Worm (Caenorhabditis elegans) whole organism, L4 larva: ENCODE measurements around the gene C16C8.19.

Experiments
- ZK337.2 ChIP-seq: fragments of 200-800 bp; sonication (Bioruptor generic); IDR thresholded peaks from 2 replicates; pipeline ENCODE4 v1.3.6; 2022; ENCODE audit warnings: missing genetic modification reagents, missing genetic modification characterization, missing compliant biosample characterization
- ZK546.5 ChIP-seq, 2 experiments: sonication (generic microtip); optimal IDR thresholded peaks; 2 replicates each; lab custom pipeline; 2017; ENCODE audit warnings: missing biosample characterization in 2 of 2, missing genetic modification characterization in 2 of 2
- nhr-76 ChIP-seq: fragments of 150-350 bp; optimal IDR thresholded peaks from 2 replicates; lab custom pipeline; 2014; ENCODE audit warnings: missing biosample characterization, missing genetic modification characterization
- unc-62 ChIP-seq, 3 experiments: fragments of 150-350 bp in 1 of 3; sonication (generic microtip); optimal IDR thresholded peaks in 2 of 3; peaks in 1 of 3; 1 replicate in 1 of 3; 2 replicates in 2 of 3; lab custom pipeline; 2014 to 2017; ENCODE audit warnings: missing biosample characterization in 3 of 3, missing genetic modification characterization in 3 of 3, missing genetic modification reagents in 3 of 3, missing genotype in 1 of 3

DNA sequence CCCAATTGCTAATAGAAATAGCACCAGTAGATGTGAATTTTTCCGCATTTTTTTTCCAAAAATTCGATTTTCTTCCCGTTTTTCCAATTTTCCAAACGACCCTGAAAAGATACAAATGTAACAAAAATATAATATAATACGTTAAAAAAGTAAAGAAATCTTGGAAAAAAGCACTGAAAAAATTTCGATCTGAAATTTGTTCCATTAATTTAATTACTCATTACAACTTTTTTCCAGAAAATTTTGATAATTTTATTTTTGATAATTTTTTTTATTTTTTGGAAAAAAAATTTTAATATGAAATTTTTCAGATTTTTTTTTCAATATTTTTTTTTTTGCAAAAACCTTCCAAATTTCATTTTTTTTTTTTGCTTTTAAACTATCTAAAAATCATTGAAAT is 21.9 kb upstream of the C16C8.19 start, which contains the start of gene skpo-2:
- no peak for TF ChIP-seq ZK337.2 (GFP tag; lab: Robert Waterston, UW)
- TF ChIP-seq nhr-76 (tag; lab: Kevin White, UChicago) = no peak
- TF ChIP-seq ZK546.5 (tag; optimal IDR thresholded peaks at IDR 0.05; lab: Kevin White, UChicago) = no peak
- no peak for TF ChIP-seq unc-62 (GFP tag; optimal IDR thresholded peaks at IDR 0.05 in 1 of 2; lab: Kevin White, UChicago)
- no peak for TF ChIP-seq unc-62 (tag; optimal IDR thresholded peaks at IDR 0.05; lab: Kevin White, UChicago)
